Fruit fly (Drosophila melanogaster) whole organism, embryonic: ENCODE measurements around the gene CG7183.
A peak's percentile ranks its signal among the peaks of the same experiment; 100 is the strongest.

Experiments
- ATbp ChIP-seq: fragments of 200-800 bp; sonication (Bioruptor generic); optimal IDR thresholded peaks from 2 replicates; lab custom pipeline; 2017; ENCODE audit warnings: missing biosample characterization, mild to moderate bottlenecking, missing genetic modification characterization, missing genetic modification reagents
- CG11456 ChIP-seq: fragments of 200-800 bp; sonication (Bioruptor generic); IDR thresholded peaks from 3 replicates; pipeline ENCODE4 v1.3.6; 2022; ENCODE audit warnings: missing biosample characterization, missing genetic modification characterization
- CG13424 ChIP-seq: fragments of 200-800 bp; sonication (Bioruptor generic); optimal IDR thresholded peaks from 2 replicates; lab custom pipeline; 2019; ENCODE audit warnings: missing biosample characterization, mild to moderate bottlenecking, missing genetic modification characterization, moderate library complexity
- CG1603 ChIP-seq: fragments of 200-800 bp; sonication (Bioruptor generic); optimal IDR thresholded peaks from 2 replicates; lab custom pipeline; 2019; ENCODE audit warnings: missing biosample characterization, mild to moderate bottlenecking, missing genetic modification characterization, moderate library complexity
- CG17568 ChIP-seq: fragments of 200-800 bp; sonication (Bioruptor generic); optimal IDR thresholded peaks from 2 replicates; lab custom pipeline; 2018; ENCODE audit warnings: missing biosample characterization, mild to moderate bottlenecking, missing genetic modification characterization, moderate library complexity
- CG17829 ChIP-seq: fragments of 200-800 bp; optimal IDR thresholded peaks from 2 replicates; lab custom pipeline; 2019; ENCODE audit warnings: missing biosample characterization, mild to moderate bottlenecking, missing genetic modification characterization, moderate library complexity
- CG17912 ChIP-seq: fragments of 200-800 bp; sonication (Bioruptor generic); optimal IDR thresholded peaks from 2 replicates; lab custom pipeline; 2018; ENCODE audit warnings: missing biosample characterization, mild to moderate bottlenecking, missing genetic modification characterization
- CG18619 ChIP-seq: fragments of 200-800 bp; sonication (Bioruptor generic); optimal IDR thresholded peaks from 3 replicates; lab custom pipeline; 2017; ENCODE audit warnings: missing biosample characterization, mild to moderate bottlenecking, missing genetic modification characterization
- CG31441 ChIP-seq: fragments of 200-800 bp; sonication (Bioruptor generic); IDR thresholded peaks from 2 replicates; pipeline ENCODE4 v1.3.6; 2022; ENCODE audit warnings: missing biosample characterization, missing genetic modification characterization
- CG3281 ChIP-seq: fragments of 200-800 bp; sonication (Bioruptor generic); optimal IDR thresholded peaks from 3 replicates; lab custom pipeline; 2017; ENCODE audit warnings: missing biosample characterization, mild to moderate bottlenecking, missing genetic modification characterization
- CG34422 ChIP-seq: fragments of 200-800 bp; sonication (Bioruptor generic); IDR thresholded peaks from 3 replicates; pipeline ENCODE4 v1.3.6; 2022; ENCODE audit warnings: missing biosample characterization, missing genetic modification characterization
- CG3847 ChIP-seq: fragments of 200-800 bp; sonication (Bioruptor generic); IDR thresholded peaks from 2 replicates; pipeline ENCODE4 v1.3.6; 2022; ENCODE audit warnings: missing biosample characterization, missing genetic modification characterization
- CG5953 ChIP-seq: fragments of 200-800 bp; sonication (Bioruptor generic); IDR thresholded peaks from 2 replicates; pipeline ENCODE4 v1.3.6; 2022; ENCODE audit warnings: missing biosample characterization, missing genetic modification characterization
- CG6272 ChIP-seq: fragments of 200-800 bp; sonication (Bioruptor generic); IDR thresholded peaks from 2 replicates; pipeline ENCODE4 v1.3.6; 2022; ENCODE audit warnings: missing biosample characterization, missing genetic modification characterization
- CG7839 ChIP-seq: fragments of 200-800 bp; sonication (Bioruptor generic); optimal IDR thresholded peaks from 3 replicates; lab custom pipeline; 2018; ENCODE audit warnings: missing biosample characterization, mild to moderate bottlenecking, missing genetic modification characterization, moderate library complexity
- CG8281 ChIP-seq: fragments of 200-800 bp; sonication (Bioruptor generic); optimal IDR thresholded peaks from 2 replicates; lab custom pipeline; 2018; ENCODE audit warnings: missing biosample characterization, mild to moderate bottlenecking, missing genetic modification characterization, moderate library complexity
- CoRest ChIP-seq: fragments of 200-800 bp; sonication (Bioruptor generic); optimal IDR thresholded peaks from 3 replicates; lab custom pipeline; 2018; ENCODE audit warnings: missing biosample characterization, mild to moderate bottlenecking, missing genetic modification characterization, moderate library complexity
- Dfd ChIP-seq, 2 experiments: fragments of >200 bp; optimal IDR thresholded peaks; 2 replicates each; lab custom pipeline; 2017; ENCODE audit warnings: missing biosample characterization in 2 of 2, missing genetic modification characterization in 2 of 2
- Doc2 ChIP-seq: fragments of 200-800 bp; sonication (Bioruptor generic); IDR thresholded peaks from 2 replicates; pipeline ENCODE4 v1.3.6; 2022; ENCODE audit warnings: missing biosample characterization, missing genetic modification characterization
- E2f1 ChIP-seq: fragments of 200-800 bp; sonication (Bioruptor generic); IDR thresholded peaks from 2 replicates; pipeline ENCODE4 v1.3.6; 2022; ENCODE audit warnings: missing biosample characterization, missing genetic modification characterization
- Hr3 ChIP-seq: fragments of 200-800 bp; sonication (Bioruptor generic); optimal IDR thresholded peaks from 3 replicates; lab custom pipeline; 2016; ENCODE audit warnings: missing biosample characterization, missing genetic modification characterization
- Hr39 ChIP-seq: fragments of >200 bp; optimal IDR thresholded peaks from 2 replicates; lab custom pipeline; 2017
- Med ChIP-seq: fragments of 200-800 bp; sonication (Bioruptor generic); peaks from one replicate; lab custom pipeline; 2016; ENCODE audit warnings: missing biosample characterization, missing genetic modification characterization, mild to moderate bottlenecking, inconsistent platforms, moderate library complexity
- Neu2 ChIP-seq: fragments of 200-800 bp; sonication (Bioruptor generic); optimal IDR thresholded peaks from 3 replicates; lab custom pipeline; 2016; ENCODE audit warnings: missing biosample characterization, missing genetic modification characterization, borderline replicate concordance
- Spps ChIP-seq: fragments of 200-800 bp; sonication (Bioruptor generic); optimal IDR thresholded peaks from 2 replicates; lab custom pipeline; 2018; ENCODE audit warnings: missing biosample characterization, mild to moderate bottlenecking, missing genetic modification characterization
- Usf ChIP-seq: fragments of 200-800 bp; sonication (Bioruptor generic); optimal IDR thresholded peaks from 2 replicates; lab custom pipeline; 2017; ENCODE audit warnings: missing genotype, missing biosample characterization, missing genetic modification characterization
- Vsx1 ChIP-seq: fragments of 200-800 bp; sonication (Bioruptor generic); optimal IDR thresholded peaks from 2 replicates; lab custom pipeline; 2017; ENCODE audit warnings: missing biosample characterization, mild to moderate bottlenecking, missing genetic modification characterization, missing genetic modification reagents
- Xbp1 ChIP-seq: fragments of 200-800 bp; sonication (Bioruptor generic); optimal IDR thresholded peaks from 3 replicates; lab custom pipeline; 2016; ENCODE audit warnings: missing biosample characterization, mild to moderate bottlenecking, missing genetic modification characterization
- al ChIP-seq: fragments of 200-800 bp; sonication (Bioruptor generic); IDR thresholded peaks from 2 replicates; pipeline ENCODE4 v1.3.6; 2022; ENCODE audit warnings: missing biosample characterization, missing genetic modification characterization
- bigmax ChIP-seq: fragments of 200-800 bp; sonication (Bioruptor generic); optimal IDR thresholded peaks from 2 replicates; lab custom pipeline; 2018; ENCODE audit warnings: missing biosample characterization, mild to moderate bottlenecking, missing genetic modification characterization
- bsh ChIP-seq, 2 experiments: fragments of 200-800 bp; sonication (Bioruptor generic); optimal IDR thresholded peaks; 2 replicates each; lab custom pipeline; 2017 to 2018; ENCODE audit warnings: mild to moderate bottlenecking in 2 of 2, missing biosample characterization in 2 of 2, missing genetic modification characterization in 2 of 2, moderate library complexity in 1 of 2
- cg ChIP-seq: fragments of 200-800 bp; sonication (Bioruptor generic); optimal IDR thresholded peaks from 3 replicates; lab custom pipeline; 2019; ENCODE audit warnings: missing biosample characterization, mild to moderate bottlenecking, missing genetic modification characterization, moderate library complexity
- chinmo ChIP-seq: fragments of 200-800 bp; sonication (Bioruptor generic); IDR thresholded peaks from 4 replicates; pipeline ENCODE4 v1.3.6; 2022; ENCODE audit warnings: missing biosample characterization, missing genetic modification characterization; ENCODE audit not compliant: partially characterized antibody
- cwo ChIP-seq: fragments of 200-800 bp; sonication (Bioruptor generic); optimal IDR thresholded peaks from 3 replicates; lab custom pipeline; 2017; ENCODE audit warnings: missing biosample characterization, missing genetic modification characterization, mild to moderate bottlenecking, moderate library complexity, missing genetic modification reagents
- dpn ChIP-seq, 2 experiments: fragments of 200-800 bp; sonication (Bioruptor generic); optimal IDR thresholded peaks; 3 replicates each; lab custom pipeline; 2016; ENCODE audit warnings: missing biosample characterization in 2 of 2, missing genetic modification characterization in 2 of 2
- exex ChIP-seq: fragments of 200-800 bp; sonication (Bioruptor generic); optimal IDR thresholded peaks from 4 replicates; lab custom pipeline; 2018; ENCODE audit warnings: missing biosample characterization, mild to moderate bottlenecking, missing genetic modification characterization, moderate library complexity
- gcm2 ChIP-seq: fragments of 200-800 bp; sonication (Bioruptor generic); optimal IDR thresholded peaks from 2 replicates; lab custom pipeline; 2016; ENCODE audit warnings: missing biosample characterization, missing genetic modification characterization
- gfzf ChIP-seq: fragments of 200-800 bp; sonication (Bioruptor generic); optimal IDR thresholded peaks from 2 replicates; lab custom pipeline; 2016; ENCODE audit warnings: missing biosample characterization, mild to moderate bottlenecking, missing genetic modification characterization, moderate library complexity
- grau ChIP-seq: fragments of 200-800 bp; optimal IDR thresholded peaks from 3 replicates; lab custom pipeline; 2019; ENCODE audit warnings: missing biosample characterization, mild to moderate bottlenecking, missing genetic modification characterization, moderate library complexity
- lola ChIP-seq, 3 experiments: fragments of >200 bp in 2 of 3; fragments of 200-800 bp in 1 of 3; sonication (Bioruptor generic) in 1 of 3; optimal IDR thresholded peaks; 2 replicates each; lab custom pipeline; 2017 to 2019; ENCODE audit warnings: missing biosample characterization in 3 of 3, missing genetic modification characterization in 3 of 3, mild to moderate bottlenecking in 1 of 3, moderate library complexity in 1 of 3
- lov ChIP-seq, 2 experiments: fragments of 200-800 bp in 1 of 2; fragments of >200 bp in 1 of 2; sonication (Bioruptor generic) in 1 of 2; IDR thresholded peaks in 1 of 2; optimal IDR thresholded peaks in 1 of 2; 2 replicates in 1 of 2; 3 replicates in 1 of 2; pipeline versions ENCODE4 v1.3.6 to Lab custom; 2017 to 2022; ENCODE audit warnings: missing biosample characterization in 1 of 2, missing genetic modification characterization in 1 of 2
- mam ChIP-seq: fragments of 200-800 bp; sonication (Bioruptor generic); optimal IDR thresholded peaks from 3 replicates; lab custom pipeline; 2016; ENCODE audit warnings: missing biosample characterization, missing genetic modification characterization
- otp ChIP-seq: fragments of 200-800 bp; sonication (Bioruptor generic); IDR thresholded peaks from 3 replicates; pipeline ENCODE4, ENCODE4 v1.3.6; 2022; ENCODE audit warnings: missing biosample characterization, missing genetic modification characterization
- pan ChIP-seq, 4 experiments: fragments of >200 bp in 3 of 4; fragments of 200-800 bp in 1 of 4; sonication (Bioruptor generic) in 1 of 4; optimal IDR thresholded peaks in 3 of 4; IDR thresholded peaks in 1 of 4; 2 replicates each; pipeline versions ENCODE4 v1.3.6 to Lab custom; 2017 to 2022; ENCODE audit warnings: missing biosample characterization in 2 of 4, missing genetic modification characterization in 2 of 4, mixed read lengths in 1 of 4
- pho ChIP-seq: fragments of 200-800 bp; sonication (Bioruptor generic); optimal IDR thresholded peaks from 2 replicates; lab custom pipeline; 2016; ENCODE audit warnings: missing biosample characterization, missing genetic modification characterization
- prd ChIP-seq, 3 experiments: fragments of >200 bp in 2 of 3; fragments of 200-800 bp in 1 of 3; sonication (Bioruptor generic) in 1 of 3; optimal IDR thresholded peaks in 2 of 3; IDR thresholded peaks in 1 of 3; 2 replicates in 2 of 3; 3 replicates in 1 of 3; pipeline versions ENCODE4 v1.3.6 to Lab custom; 2017 to 2022; ENCODE audit warnings: missing biosample characterization in 1 of 3, missing genetic modification characterization in 1 of 3
- salm ChIP-seq: fragments of 200-800 bp; sonication (Bioruptor generic); optimal IDR thresholded peaks from 2 replicates; lab custom pipeline; 2018; ENCODE audit warnings: missing biosample characterization, mild to moderate bottlenecking, missing genetic modification characterization
- sr ChIP-seq: fragments of 200-800 bp; sonication (Bioruptor generic); IDR thresholded peaks from 3 replicates; pipeline ENCODE4 v1.3.6; 2022; ENCODE audit warnings: missing biosample characterization, missing genetic modification characterization

Gene CG7183

DNA sequence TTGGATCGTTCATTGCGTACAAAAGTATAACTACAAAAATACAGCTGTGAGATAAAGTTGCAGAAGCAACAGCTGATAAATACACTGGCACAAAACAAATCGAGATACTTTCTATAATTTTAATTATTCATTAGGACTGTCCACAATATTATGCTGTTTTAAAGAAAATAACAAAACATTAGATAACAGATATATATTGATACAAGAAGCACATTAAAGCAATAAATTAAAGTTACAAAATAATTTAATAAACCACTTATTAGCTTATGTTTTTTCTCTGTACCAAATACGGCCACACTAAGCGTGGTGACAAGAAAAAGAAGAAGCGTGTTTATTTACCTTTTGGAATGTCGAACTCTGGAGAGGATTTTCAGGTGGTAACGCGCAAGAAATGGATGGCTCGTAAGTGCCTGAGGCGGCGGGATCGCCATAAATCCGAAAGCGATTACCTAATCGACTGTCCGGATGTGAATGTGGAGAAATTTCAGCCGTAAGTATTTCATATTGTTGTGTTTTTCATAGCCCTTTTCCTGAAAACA is at the start of gene CG7183, which contains the start of gene CG7988 (continued):
- TF ChIP-seq Neu2 (GFP tag; lab: Kevin White, UChicago) (peak; percentile 66), CG3281 (peak; percentile 91), mam (GFP tag; lab: Kevin White, UChicago) (peak; percentile 96), CG17568 (GFP tag; lab: Kevin White, UChicago) (no peak), dpn (GFP tag; optimal IDR thresholded peaks at IDR 0.05; lab: Kevin White, UChicago) (peak; percentile 96 to 99), ATbp (GFP tag; lab: Kevin White, UChicago) (peak; percentile 94), exex (tag; lab: Kevin White, UChicago) (peak; percentile 82), grau (tag; lab: Kevin White, UChicago) (peak; percentile 98), E2f1 (peak; percentile 99), CG8281 (tag; lab: Kevin White, UChicago) (peak; percentile 87), lola (GFP tag; optimal IDR thresholded peaks at IDR 0.05; lab: Kevin White, UChicago) (peak in 1 of 3 experiments; percentile 99), Med (peak; percentile 97), gfzf (GFP tag; lab: Kevin White, UChicago) (peak; percentile 56), CG1603 (tag; lab: Kevin White, UChicago) (peak; percentile 90), Doc2 (GFP tag; lab: Robert Waterston, UW) (peak; percentile 83; the same call in 1 of the 2 replicates), Xbp1 (GFP tag; lab: Kevin White, UChicago) (peak; percentile 98), CG6272 (GFP tag; lab: Robert Waterston, UW) (peak; percentile 98), pho (peak; percentile 95), sr (peak; percentile 74; the same call in 2 of the 3 replicates), prd (optimal IDR thresholded peaks at IDR 0.05; lab: Kevin White, UChicago) (no peak), prd (GFP tag; IDR thresholded peaks at IDR 0.05; lab: Robert Waterston, UW) (peak; percentile 99), lov (optimal IDR thresholded peaks at IDR 0.05; lab: Kevin White, UChicago) (no peak), lov (GFP tag; IDR thresholded peaks at IDR 0.05; lab: Robert Waterston, UW) (peak; percentile 95), Spps (peak; percentile 98), CG13424 (peak; percentile 99), CG11456 (GFP tag; lab: Robert Waterston, UW) (peak; percentile 97), Usf (peak; percentile 94), Hr39 (lab: Kevin White, UChicago) (no peak), CoRest (peak; percentile 99), bsh (GFP tag; optimal IDR thresholded peaks at IDR 0.05; lab: Kevin White, UChicago) (peak; percentile 81 to 99), CG31441 (GFP tag; lab: Robert Waterston, UW) (peak; percentile 97), CG5953 (GFP tag; lab: Robert Waterston, UW) (peak; percentile 93), al (GFP tag; lab: Robert Waterston, UW) (peak; percentile 98), cg (GFP tag; lab: Kevin White, UChicago) (no peak), otp (GFP tag; lab: Robert Waterston, UW) (peak; percentile 97), CG34422 (GFP tag; lab: Robert Waterston, UW) (peak; percentile 99), Hr3 (GFP tag; lab: Kevin White, UChicago) (peak; percentile 99), CG17912 (GFP tag; lab: Kevin White, UChicago) (peak; percentile 83), chinmo (GFP tag; lab: Robert Waterston, UW) (no peak), Dfd (GFP tag; optimal IDR thresholded peaks at IDR 0.05; lab: Kevin White, UChicago) (no peak), salm (tag; lab: Kevin White, UChicago) (peak; percentile 97), bigmax (GFP tag; lab: Kevin White, UChicago) (peak; percentile 29), pan (optimal IDR thresholded peaks at IDR 0.05; lab: Kevin White, UChicago) (no peak), pan (GFP tag; optimal IDR thresholded peaks at IDR 0.05 in 1 of 2, IDR thresholded peaks at IDR 0.05 in 1 of 2) (peak in 1 of 2 experiments; percentile 99), Vsx1 (GFP tag; lab: Kevin White, UChicago) (peak; percentile 96), CG3847 (GFP tag; lab: Robert Waterston, UW) (peak; percentile 98), cwo (GFP tag; lab: Kevin White, UChicago) (peak; percentile 90), CG7839 (peak; percentile 99), gcm2 (GFP tag; lab: Kevin White, UChicago) (peak; percentile 84), CG18619 (GFP tag; lab: Kevin White, UChicago) (peak; percentile 96), CG17829 (tag; lab: Kevin White, UChicago) (peak; percentile 99)
